Worm (Caenorhabditis elegans) whole organism, L4 larva: ENCODE measurements around the gene H35B03.1.

Experiments used
- F49E8.2 ChIP-seq: sonication (generic microtip); optimal IDR thresholded peaks from 2 replicates; lab custom pipeline; 2016; ENCODE audit warnings: missing compliant biosample characterization, mild to moderate bottlenecking, missing genetic modification characterization, borderline replicate concordance
- Y105C5A.15 ChIP-seq: fragments of 200-800 bp; sonication (Bioruptor generic); IDR thresholded peaks from 2 replicates; pipeline ENCODE4 v1.3.6; 2022; ENCODE audit warnings: missing genetic modification characterization, missing compliant biosample characterization
- Y5F2A.4 ChIP-seq: fragments of 200-800 bp; sonication (Bioruptor generic); optimal IDR thresholded peaks from 2 replicates; lab custom pipeline; 2018; ENCODE audit warnings: mild to moderate bottlenecking, missing genetic modification characterization, missing compliant biosample characterization
- Y75B8A.6 ChIP-seq: fragments of 200-800 bp; sonication (Bioruptor generic); IDR thresholded peaks from 2 replicates; pipeline ENCODE4 v1.3.6; 2022; ENCODE audit warnings: missing genetic modification reagents, missing genetic modification characterization, missing compliant biosample characterization
- ZK546.5 ChIP-seq, 2 experiments: sonication (generic microtip); optimal IDR thresholded peaks; 2 replicates each; lab custom pipeline; 2017; ENCODE audit warnings: missing biosample characterization in 2 of 2, missing genetic modification characterization in 2 of 2
- aha-1 ChIP-seq: fragments of 150-350 bp; peaks from one replicate; lab custom pipeline; 2014; ENCODE audit warnings: missing biosample characterization, missing genetic modification characterization
- aly-2 ChIP-seq: sonication (generic microtip); optimal IDR thresholded peaks from 2 replicates; lab custom pipeline; 2018; ENCODE audit warnings: missing biosample characterization, missing genetic modification characterization
- ama-1 ChIP-seq: fragments of 150-350 bp; optimal IDR thresholded peaks from 2 replicates; lab custom pipeline; 2014; ENCODE audit warnings: inconsistent platforms, mixed read lengths
- arid-1 ChIP-seq: fragments of 200-800 bp; sonication (Bioruptor generic); conservative IDR thresholded peaks from 2 replicates; pipeline ENCODE4 v1.3.6; 2022; ENCODE audit warnings: missing genetic modification reagents, missing genetic modification characterization, missing compliant biosample characterization
- attf-4 ChIP-seq: sonication (generic microtip); optimal IDR thresholded peaks from 3 replicates; lab custom pipeline; 2017; ENCODE audit warnings: missing biosample characterization, missing genetic modification characterization
- ceh-32 ChIP-seq: sonication (generic microtip); optimal IDR thresholded peaks from 2 replicates; lab custom pipeline; 2016; ENCODE audit warnings: mild to moderate bottlenecking, missing genetic modification characterization, missing compliant biosample characterization; ENCODE audit not compliant: poor library complexity
- ceh-82 ChIP-seq: sonication (generic microtip); optimal IDR thresholded peaks from 2 replicates; lab custom pipeline; 2017; ENCODE audit warnings: missing biosample characterization, missing genetic modification characterization
- cey-2 ChIP-seq: sonication (generic microtip); optimal IDR thresholded peaks from 3 replicates; lab custom pipeline; 2017; ENCODE audit warnings: missing genetic modification characterization, mild to moderate bottlenecking, missing compliant biosample characterization, antibody characterized with exemption, borderline replicate concordance; ENCODE audit not compliant: insufficient read depth
- daf-16 ChIP-seq, 3 experiments: sonication (generic microtip); optimal IDR thresholded peaks; 2 replicates each; lab custom pipeline; 2016 to 2017; ENCODE audit warnings: missing genetic modification characterization in 3 of 3, missing genetic modification reagents in 3 of 3, mild to moderate bottlenecking in 2 of 3, missing compliant biosample characterization in 2 of 3, missing biosample characterization in 1 of 3, moderate library complexity in 1 of 3
- daf-19 ChIP-seq: fragments of 200-800 bp; sonication (Bioruptor generic); conservative IDR thresholded peaks from 2 replicates; pipeline ENCODE4 v1.3.6; 2022; ENCODE audit warnings: missing genetic modification characterization, missing compliant biosample characterization
- dmd-6 ChIP-seq: fragments of 200-800 bp; sonication (Bioruptor generic); IDR thresholded peaks from 2 replicates; pipeline ENCODE4 v1.3.6; 2022; ENCODE audit warnings: missing genetic modification reagents, missing genetic modification characterization, missing compliant biosample characterization
- dmd-9 ChIP-seq: fragments of 200-800 bp; sonication (Bioruptor generic); IDR thresholded peaks from 2 replicates; pipeline ENCODE4 v1.3.6; 2022; ENCODE audit warnings: missing genetic modification reagents, missing genetic modification characterization, missing compliant biosample characterization
- dpl-1 ChIP-seq: fragments of 150-350 bp; optimal IDR thresholded peaks from 2 replicates; lab custom pipeline; 2014; ENCODE audit warnings: missing biosample characterization, missing genetic modification reagents, missing genetic modification characterization
- dve-1 ChIP-seq: sonication (generic microtip); optimal IDR thresholded peaks from 2 replicates; lab custom pipeline; 2017; ENCODE audit warnings: antibody characterized with exemption, mild to moderate bottlenecking, missing genetic modification characterization, missing compliant biosample characterization; ENCODE audit not compliant: insufficient read depth
- gei-8 ChIP-seq: fragments of 200-800 bp; sonication (Bioruptor generic); optimal IDR thresholded peaks from 2 replicates; lab custom pipeline; 2018; ENCODE audit warnings: mild to moderate bottlenecking, missing genetic modification characterization, missing compliant biosample characterization
- hlh-11 ChIP-seq: fragments of 200-800 bp; sonication (Bioruptor generic); optimal IDR thresholded peaks from 2 replicates; lab custom pipeline; 2018; ENCODE audit warnings: mild to moderate bottlenecking, missing genetic modification characterization, missing compliant biosample characterization
- hlh-30 ChIP-seq: sonication (generic microtip); optimal IDR thresholded peaks from 2 replicates; lab custom pipeline; 2017; ENCODE audit warnings: antibody characterized with exemption, mild to moderate bottlenecking, missing genetic modification characterization, missing compliant biosample characterization; ENCODE audit not compliant: insufficient read depth
- jun-1 ChIP-seq: fragments of 150-350 bp; optimal IDR thresholded peaks from 2 replicates; lab custom pipeline; 2014; ENCODE audit warnings: missing biosample characterization, missing genetic modification reagents, missing genetic modification characterization
- lin-1 ChIP-seq: fragments of 200-800 bp; sonication (Bioruptor generic); IDR thresholded peaks from 2 replicates; pipeline ENCODE4 v1.3.6; 2022; ENCODE audit warnings: missing genetic modification reagents, missing genetic modification characterization, missing compliant biosample characterization
- lin-15B ChIP-seq: fragments of 150-350 bp; sonication (generic microtip); optimal IDR thresholded peaks from 3 replicates; lab custom pipeline; 2014; ENCODE audit warnings: missing biosample characterization, missing genetic modification characterization
- lin-38 ChIP-seq: fragments of 200-800 bp; sonication (Bioruptor generic); IDR thresholded peaks from 2 replicates; pipeline ENCODE4 v1.3.6; 2022; ENCODE audit warnings: missing genetic modification reagents, missing genetic modification characterization, missing compliant biosample characterization
- lin-39 ChIP-seq: fragments of 150-350 bp; optimal IDR thresholded peaks from 2 replicates; lab custom pipeline; 2014; ENCODE audit warnings: missing biosample characterization, missing genetic modification reagents, missing genetic modification characterization
- lir-3 ChIP-seq: sonication (generic microtip); optimal IDR thresholded peaks from 2 replicates; lab custom pipeline; 2016; ENCODE audit warnings: mild to moderate bottlenecking, missing genetic modification characterization, missing compliant biosample characterization
- lsy-2 ChIP-seq, 2 experiments: fragments of 150-350 bp in 1 of 2; sonication (generic microtip) in 1 of 2; optimal IDR thresholded peaks; 2 replicates each; lab custom pipeline; 2014 to 2017; ENCODE audit warnings: missing biosample characterization in 2 of 2, missing genetic modification characterization in 2 of 2
- mdl-1 ChIP-seq, 2 experiments: fragments of 150-350 bp in 1 of 2; sonication (generic microtip) in 1 of 2; optimal IDR thresholded peaks; 2 replicates each; lab custom pipeline; 2014 to 2017; ENCODE audit warnings: missing biosample characterization in 2 of 2, missing genetic modification characterization in 2 of 2
- mep-1 ChIP-seq: fragments of 150-350 bp; sonication (generic microtip); optimal IDR thresholded peaks from 3 replicates; lab custom pipeline; 2014; ENCODE audit warnings: missing biosample characterization, missing genetic modification characterization
- mxl-2 ChIP-seq: fragments of 200-800 bp; sonication (Bioruptor generic); conservative IDR thresholded peaks from 2 replicates; pipeline ENCODE4 v1.3.6; 2022; ENCODE audit warnings: missing genetic modification reagents, missing genetic modification characterization, missing compliant biosample characterization
- mxl-3 ChIP-seq: fragments of 200-800 bp; sonication (Bioruptor generic); optimal IDR thresholded peaks from 2 replicates; lab custom pipeline; 2018; ENCODE audit warnings: mild to moderate bottlenecking, missing genetic modification characterization, missing compliant biosample characterization
- nhr-10 ChIP-seq: fragments of 150-350 bp; optimal IDR thresholded peaks from 2 replicates; lab custom pipeline; 2014; ENCODE audit warnings: missing biosample characterization, missing genetic modification characterization
- nhr-102 ChIP-seq: sonication (generic microtip); optimal IDR thresholded peaks from 2 replicates; lab custom pipeline; 2016; ENCODE audit warnings: mild to moderate bottlenecking, missing genetic modification characterization, moderate library complexity, missing compliant biosample characterization
- nhr-237 ChIP-seq: sonication (generic microtip); optimal IDR thresholded peaks from 2 replicates; lab custom pipeline; 2017; ENCODE audit warnings: missing biosample characterization, missing genetic modification characterization
- nhr-25 ChIP-seq: sonication (generic microtip); optimal IDR thresholded peaks from 2 replicates; lab custom pipeline; 2017; ENCODE audit warnings: missing genetic modification characterization, mild to moderate bottlenecking, missing compliant biosample characterization, antibody characterized with exemption, moderate library complexity, borderline replicate concordance; ENCODE audit not compliant: insufficient read depth
- nhr-28 ChIP-seq: fragments of 150-350 bp; optimal IDR thresholded peaks from 2 replicates; lab custom pipeline; 2014; ENCODE audit warnings: missing biosample characterization, missing genetic modification characterization
- nhr-48 ChIP-seq: sonication (generic microtip); optimal IDR thresholded peaks from 2 replicates; lab custom pipeline; 2016; ENCODE audit warnings: mild to moderate bottlenecking, missing genetic modification characterization, missing compliant biosample characterization
- nhr-77 ChIP-seq: fragments of 150-350 bp; optimal IDR thresholded peaks from 2 replicates; lab custom pipeline; 2014; ENCODE audit warnings: missing biosample characterization, missing genetic modification characterization
- pqm-1 ChIP-seq: sonication (generic microtip); optimal IDR thresholded peaks from 2 replicates; lab custom pipeline; 2017; ENCODE audit warnings: missing biosample characterization, missing genetic modification characterization
- sdz-12 ChIP-seq: fragments of 200-800 bp; sonication (Bioruptor generic); optimal IDR thresholded peaks from 2 replicates; lab custom pipeline; 2018; ENCODE audit warnings: mild to moderate bottlenecking, missing genetic modification characterization, missing compliant biosample characterization
- set-16 ChIP-seq: fragments of 200-800 bp; sonication (Bioruptor generic); IDR thresholded peaks from 2 replicates; pipeline ENCODE4 v1.3.6; 2022; ENCODE audit warnings: missing genetic modification reagents, missing genetic modification characterization, missing compliant biosample characterization
- spr-3 ChIP-seq: fragments of 200-800 bp; sonication (Bioruptor generic); optimal IDR thresholded peaks from 2 replicates; lab custom pipeline; 2018; ENCODE audit warnings: mild to moderate bottlenecking, missing genetic modification characterization, missing compliant biosample characterization
- tra-1 ChIP-seq: fragments of 200-800 bp; sonication (Bioruptor generic); IDR thresholded peaks from 2 replicates; pipeline ENCODE4 v1.3.6; 2022; ENCODE audit warnings: missing genetic modification reagents, missing genetic modification characterization, missing compliant biosample characterization
- unc-62 ChIP-seq, 3 experiments: fragments of 150-350 bp in 1 of 3; sonication (generic microtip); optimal IDR thresholded peaks in 2 of 3; peaks in 1 of 3; 1 replicate in 1 of 3; 2 replicates in 2 of 3; lab custom pipeline; 2014 to 2017; ENCODE audit warnings: missing biosample characterization in 3 of 3, missing genetic modification characterization in 3 of 3, missing genetic modification reagents in 3 of 3, missing genotype in 1 of 3
- zag-1 ChIP-seq: fragments of 150-350 bp; optimal IDR thresholded peaks from 2 replicates; lab custom pipeline; 2014; ENCODE audit warnings: missing biosample characterization, missing genetic modification characterization
- zfp-3 ChIP-seq: fragments of 200-800 bp; sonication (Bioruptor generic); conservative IDR thresholded peaks from 2 replicates; pipeline ENCODE4 v1.3.6; 2022; ENCODE audit warnings: missing genetic modification reagents, missing genetic modification characterization, missing compliant biosample characterization
- zip-2 ChIP-seq: fragments of 150-350 bp; optimal IDR thresholded peaks from 2 replicates; lab custom pipeline; 2014; ENCODE audit warnings: missing biosample characterization, missing genetic modification characterization

Gene H35B03.1

ce11 chrIV:5762770-5763169 is 37.4 kb downstream of the H35B03.1 start:
- TF ChIP-seq nhr-237 (tag; lab: Kevin White, UChicago), result no peak
- TF ChIP-seq unc-62 (GFP tag; optimal IDR thresholded peaks at IDR 0.05 in 1 of 2; lab: Kevin White, UChicago), result peak in 1 of 2 experiments; percentile 34
- no peak for TF ChIP-seq unc-62 (tag; optimal IDR thresholded peaks at IDR 0.05; lab: Kevin White, UChicago)
- peak; percentile 24 for TF ChIP-seq nhr-48
- no peak for TF ChIP-seq zfp-3
- no peak for TF ChIP-seq mxl-3 (GFP tag; lab: Kevin White, UChicago)
- TF ChIP-seq tra-1 (GFP tag; lab: Robert Waterston, UW), result no peak
- 0 out of 2 replicates have a peak, but pooled peaks have one; percentile 52 for TF ChIP-seq lin-1 (GFP tag; lab: Robert Waterston, UW)
- no peak for TF ChIP-seq nhr-25
- TF ChIP-seq sdz-12 (GFP tag; lab: Kevin White, UChicago), result no peak
- no peak for TF ChIP-seq daf-16 (GFP tag; optimal IDR thresholded peaks at IDR 0.05; lab: Kevin White, UChicago)
- TF ChIP-seq daf-16 (tag; optimal IDR thresholded peaks at IDR 0.05; lab: Kevin White, UChicago), result peak; percentile 67
- TF ChIP-seq dve-1 (tag; lab: Kevin White, UChicago), result peak; percentile 72
- TF ChIP-seq ceh-32 (tag; lab: Kevin White, UChicago), result no peak
- peak; percentile 71; the same call in 1 of the 2 replicates for TF ChIP-seq mxl-2 (GFP tag; lab: Robert Waterston, UW)
- no peak for TF ChIP-seq jun-1 (tag; lab: Kevin White, UChicago)
- TF ChIP-seq gei-8 (GFP tag; lab: Kevin White, UChicago), result no peak
- peak; percentile 9 to 49 for TF ChIP-seq mdl-1 (tag; optimal IDR thresholded peaks at IDR 0.05; lab: Kevin White, UChicago)
- no peak for TF ChIP-seq zip-2 (tag; lab: Kevin White, UChicago)
- TF ChIP-seq dpl-1 (GFP tag; lab: Kevin White, UChicago), result peak; percentile 2
- no peak for TF ChIP-seq dmd-9 (GFP tag; lab: Robert Waterston, UW)
- no peak for TF ChIP-seq lin-38 (GFP tag; lab: Robert Waterston, UW)
- TF ChIP-seq nhr-102, result peak; percentile 24
- TF ChIP-seq aly-2 (tag; lab: Kevin White, UChicago), result no peak
- peak; percentile 58 for TF ChIP-seq nhr-77 (tag; lab: Kevin White, UChicago)
- TF ChIP-seq ZK546.5 (tag; optimal IDR thresholded peaks at IDR 0.05; lab: Kevin White, UChicago), result no peak
- no peak for TF ChIP-seq lsy-2 (tag; optimal IDR thresholded peaks at IDR 0.05; lab: Kevin White, UChicago)
- no peak for TF ChIP-seq Y75B8A.6
- TF ChIP-seq attf-4 (tag; lab: Kevin White, UChicago), result no peak
- TF ChIP-seq F49E8.2 (tag; lab: Kevin White, UChicago), result no peak
- no peak for TF ChIP-seq set-16 (GFP tag; lab: Robert Waterston, UW)
- TF ChIP-seq ceh-82 (tag; lab: Kevin White, UChicago), result no peak
- peak; percentile 57 for TF ChIP-seq hlh-11 (tag; lab: Kevin White, UChicago)
- TF ChIP-seq dmd-6 (GFP tag; lab: Robert Waterston, UW), result peak; percentile 85
- TF ChIP-seq Y5F2A.4, result no peak
- TF ChIP-seq pqm-1, result peak; percentile 4
- TF ChIP-seq hlh-30 (tag; lab: Kevin White, UChicago), result peak; percentile 58
- TF ChIP-seq nhr-10 (tag; lab: Kevin White, UChicago), result peak; percentile 40
- TF ChIP-seq lin-15B, result no peak
- TF ChIP-seq arid-1 (GFP tag; lab: Robert Waterston, UW), result no peak
- peak; percentile 91 for TF ChIP-seq nhr-28 (tag; lab: Kevin White, UChicago)

ce11 chrIV:5764392-5764791 is 39.0 kb downstream of the H35B03.1 start:
- TF ChIP-seq ama-1 (lab: Kevin White, UChicago) (no peak), arid-1 (GFP tag; lab: Robert Waterston, UW) (no peak), aha-1 (no peak), daf-19 (GFP tag; lab: Robert Waterston, UW) (no peak), hlh-30 (tag; lab: Kevin White, UChicago) (peak; percentile 65), cey-2 (tag; lab: Kevin White, UChicago) (peak; percentile 14), nhr-25 (no peak), zag-1 (no peak), lir-3 (tag; lab: Kevin White, UChicago) (no peak), lin-39 (tag; lab: Kevin White, UChicago) (no peak), Y105C5A.15 (no peak), sdz-12 (GFP tag; lab: Kevin White, UChicago) (no peak), lin-38 (GFP tag; lab: Robert Waterston, UW) (no peak), mdl-1 (tag; optimal IDR thresholded peaks at IDR 0.05; lab: Kevin White, UChicago) (peak in 1 of 2 experiments; percentile 81), spr-3 (GFP tag; lab: Kevin White, UChicago) (no peak), lin-1 (GFP tag; lab: Robert Waterston, UW) (no peak), dpl-1 (GFP tag; lab: Kevin White, UChicago) (peak; percentile 21), mep-1 (tag; lab: Kevin White, UChicago) (peak; percentile 27)
